Worm (Caenorhabditis elegans) whole organism, L1 larva: ENCODE data around the gene Y67D8B.3.
A peak's percentile ranks its signal among the peaks of the same experiment; 100 is the strongest.

Source experiments
- ama-1 ChIP-seq: fragments of 150-350 bp; optimal IDR thresholded peaks from 2 replicates; lab custom pipeline; 2014
- fos-1 ChIP-seq: fragments of 150-350 bp; optimal IDR thresholded peaks from 2 replicates; lab custom pipeline; 2014; ENCODE audit warnings: missing biosample characterization, missing genetic modification characterization
- isw-1 ChIP-seq: fragments of 200-800 bp; sonication (Bioruptor generic); IDR thresholded peaks from 2 replicates; pipeline ENCODE4 v1.3.6; 2022; ENCODE audit warnings: missing genetic modification characterization, missing compliant biosample characterization
- lin-35 ChIP-seq, 2 experiments: fragments of 150-350 bp; optimal IDR thresholded peaks; 2 replicates each; lab custom pipeline; 2014; ENCODE audit warnings: missing biosample characterization in 2 of 2, missing genetic modification characterization in 2 of 2, missing genetic modification reagents in 2 of 2
- mab-9 ChIP-seq: fragments of 200-800 bp; sonication (Bioruptor generic); IDR thresholded peaks from 2 replicates; pipeline ENCODE4 v1.3.6; 2022; ENCODE audit warnings: missing genetic modification reagents, missing genetic modification characterization, missing compliant biosample characterization
- nhr-237 ChIP-seq: fragments of 150-350 bp; optimal IDR thresholded peaks from 2 replicates; lab custom pipeline; 2014; ENCODE audit warnings: missing biosample characterization, missing genetic modification characterization
- nhr-77 ChIP-seq: fragments of 150-350 bp; optimal IDR thresholded peaks from 2 replicates; lab custom pipeline; 2014; ENCODE audit warnings: missing biosample characterization, missing genetic modification characterization
- skn-1 ChIP-seq: fragments of 150-350 bp; optimal IDR thresholded peaks from 2 replicates; lab custom pipeline; 2014; ENCODE audit warnings: missing biosample characterization, missing genetic modification characterization
- unc-62 ChIP-seq: fragments of 150-350 bp; optimal IDR thresholded peaks from 2 replicates; lab custom pipeline; 2014; ENCODE audit warnings: missing biosample characterization, missing genetic modification reagents, missing genetic modification characterization

ce11 chrIV:3163562-3163961, 38.4 kb downstream of the Y67D8B.3 start:
- TF ChIP-seq ama-1 (no peak), skn-1 (no peak), isw-1 (GFP tag; lab: Robert Waterston, UW) (no peak), nhr-77 (no peak), mab-9 (no peak), lin-35 (GFP tag; optimal IDR thresholded peaks at IDR 0.05; lab: Kevin White, UChicago) (peak in 1 of 2 experiments; percentile 23), nhr-237 (tag; lab: Kevin White, UChicago) (no peak), fos-1 (tag; lab: Kevin White, UChicago) (no peak), unc-62 (no peak)
